Worm (Caenorhabditis elegans): Measurements from ENCODE around the gene nhr-150.
A peak's percentile ranks its signal among the peaks of the same experiment; 100 is the strongest.

The nhr-150 gene

ce11 chrV:15511613-15512216 is 30.4 kb upstream of the nhr-150 start, which contains the start of gene rpl-38 (continued):
- peak; percentile 78 for TF ChIP-seq lin-38 (GFP tag; IDR thresholded peaks at IDR 0.05)
- peak; percentile 60; the same call in 1 of the 2 replicates for TF ChIP-seq hmg-1.1 (GFP tag; IDR thresholded peaks at IDR 0.05)
- TF ChIP-seq dmd-6 (GFP tag; IDR thresholded peaks at IDR 0.05): peak; percentile 52; the same call in 1 of the 2 replicates
- no peak for TF ChIP-seq zip-2 (tag; optimal IDR thresholded peaks at IDR 0.05)
- TF ChIP-seq nhr-11 (tag; optimal IDR thresholded peaks at IDR 0.05): peak; percentile 63
- 0 out of 2 replicates have a peak, but pooled peaks have one; percentile 40 for TF ChIP-seq ceh-20 (GFP tag; IDR thresholded peaks at IDR 0.05)
- peak; percentile 47 for TF ChIP-seq F37D6.2 (tag; optimal IDR thresholded peaks at IDR 0.05)
- TF ChIP-seq arid-1 (GFP tag; conservative IDR thresholded peaks at IDR 0.05): peak; percentile 70; the same call in 1 of the 2 replicates
- no peak for TF ChIP-seq daf-8 (GFP tag; IDR thresholded peaks at IDR 0.05)
- no peak for TF ChIP-seq nhr-10 (tag; optimal IDR thresholded peaks at IDR 0.05)
- TF ChIP-seq pha-4 (GFP tag; IDR thresholded peaks at IDR 0.05): no peak
- peak; percentile 80 for TF ChIP-seq pha-4 (tag; optimal IDR thresholded peaks at IDR 0.05)
- no peak for TF ChIP-seq cey-2 (tag; optimal IDR thresholded peaks at IDR 0.05; ENCODE audit: borderline replicate concordance, insufficient read depth)
- no peak for TF ChIP-seq zfp-3 (GFP tag; conservative IDR thresholded peaks at IDR 0.05)
- peak; percentile 94 for TF ChIP-seq mes-2 (tag; optimal IDR thresholded peaks at IDR 0.05; ENCODE audit: poor library complexity, severe bottlenecking)
- TF ChIP-seq php-3 (GFP tag; IDR thresholded peaks at IDR 0.05): 0 out of 2 replicates have a peak, but pooled peaks have one; percentile 26
- no peak for TF ChIP-seq madf-9 (GFP tag; conservative IDR thresholded peaks at IDR 0.05)
- TF ChIP-seq rbr-2 (tag; optimal IDR thresholded peaks at IDR 0.05): peak; percentile 69
- peak; percentile 44; the same call in 1 of the 2 replicates for TF ChIP-seq ctbp-1 (GFP tag; IDR thresholded peaks at IDR 0.05)
- TF ChIP-seq D1046.2 (GFP tag; IDR thresholded peaks at IDR 0.05): peak; percentile 100
- peak; percentile 64 for TF ChIP-seq nhr-102 (tag; optimal IDR thresholded peaks at IDR 0.05)
- TF ChIP-seq nhr-48 (tag; optimal IDR thresholded peaks at IDR 0.05): peak; percentile 39
- TF ChIP-seq lin-29 (GFP tag; IDR thresholded peaks at IDR 0.05): no peak
- peak; percentile 42 for TF ChIP-seq nhr-6 (tag; optimal IDR thresholded peaks at IDR 0.05)
- no peak for TF ChIP-seq ceh-28 (tag; optimal IDR thresholded peaks at IDR 0.05)

- TF ChIP-seq ces-1 (GFP tag; optimal IDR thresholded peaks at IDR 0.05): no peak
- 0 out of 4 replicates have a peak, but pooled peaks of 1 of the 2 experiments have one; percentile 40 for TF ChIP-seq madf-5 (GFP tag; IDR thresholded peaks at IDR 0.05)
- TF ChIP-seq aha-1 (tag): no peak
- peak; percentile 60 for TF ChIP-seq Y5F2A.4 (GFP tag; optimal IDR thresholded peaks at IDR 0.05)
- no peak for TF ChIP-seq gei-8 (GFP tag; optimal IDR thresholded peaks at IDR 0.05)
- peak; percentile 23; the same call in 1 of the 2 replicates for TF ChIP-seq lin-1 (GFP tag; IDR thresholded peaks at IDR 0.05)
- peak; percentile 2 to 65 for TF ChIP-seq daf-16 (GFP tag; optimal IDR thresholded peaks at IDR 0.05)
- TF ChIP-seq daf-16 (tag; optimal IDR thresholded peaks at IDR 0.05): peak; percentile 44
- no peak for TF ChIP-seq spr-3 (GFP tag; optimal IDR thresholded peaks at IDR 0.05)
- TF ChIP-seq dpl-1 (GFP tag; optimal IDR thresholded peaks at IDR 0.05): peak; percentile 16
- no peak for TF ChIP-seq lin-13 (GFP tag; optimal IDR thresholded peaks at IDR 0.05)
- TF ChIP-seq snpc-4 (tag; optimal IDR thresholded peaks at IDR 0.05): no peak
- no peak for TF ChIP-seq lin-39 (tag; optimal IDR thresholded peaks at IDR 0.05)
- peak; percentile 81 for TF ChIP-seq arid-1 (GFP tag; conservative IDR thresholded peaks at IDR 0.05)
- TF ChIP-seq mep-1 (tag; optimal IDR thresholded peaks at IDR 0.05): no peak
- TF ChIP-seq hlh-30 (tag; optimal IDR thresholded peaks at IDR 0.05; ENCODE audit: insufficient read depth): no peak
- no peak for TF ChIP-seq zag-1 (tag; optimal IDR thresholded peaks at IDR 0.05)
- no peak for TF ChIP-seq daf-8 (GFP tag; IDR thresholded peaks at IDR 0.05)
- TF ChIP-seq pqm-1 (tag; optimal IDR thresholded peaks at IDR 0.05): no peak
- TF ChIP-seq jun-1 (tag; optimal IDR thresholded peaks at IDR 0.05): no peak
- peak; percentile 54; the same call in 1 of the 2 replicates for TF ChIP-seq tra-1 (GFP tag; IDR thresholded peaks at IDR 0.05)
- TF ChIP-seq snpc-1.2 (GFP tag; IDR thresholded peaks at IDR 0.05): peak; percentile 77
- TF ChIP-seq nhr-111 (GFP tag; optimal IDR thresholded peaks at IDR 0.05): no peak
- TF ChIP-seq hmg-1.1 (GFP tag; IDR thresholded peaks at IDR 0.05): peak; percentile 48; the same call in 1 of the 2 replicates
- peak; percentile 13; the same call in 1 of the 2 replicates for TF ChIP-seq Y105C5A.15 (GFP tag; IDR thresholded peaks at IDR 0.05)
- TF ChIP-seq aly-2 (tag; optimal IDR thresholded peaks at IDR 0.05): no peak
- no peak for TF ChIP-seq lin-15B (tag; optimal IDR thresholded peaks at IDR 0.05)
- no peak for TF ChIP-seq nhr-11 (tag; optimal IDR thresholded peaks at IDR 0.05)
- TF ChIP-seq vab-7 (GFP tag; IDR thresholded peaks at IDR 0.05): peak; percentile 76
Observed at ce11 chrV:15505068-15505467, 23.8 kb upstream of the nhr-150 start.

All from whole organism, L4 larva.